Comparison of ENCODE assay signal across 7 worm cellular contexts in genomic region chrIV:10505016-10505415, ce11.
TF ChIP-seq lines count a peak whose summit lies in the region.

No protein-coding gene starts in this region.

TF ChIP-seq in whole organism, L1 larva, 84 proteins besides CTCF, POLR2A, EP300 and RAD21 (continues in another document):
- TF ChIP-seq pax-3 (tag; optimal IDR thresholded peaks at IDR 0.05; lab: Kevin White, UChicago) (peak; percentile 31), nhr-71 (tag; optimal IDR thresholded peaks at IDR 0.05; lab: Kevin White, UChicago) (peak; percentile 10), lsy-2 (tag; optimal IDR thresholded peaks at IDR 0.05; lab: Kevin White, UChicago) (peak in 1 of 2 experiments; percentile 7), ceh-82 (tag; optimal IDR thresholded peaks at IDR 0.05; lab: Kevin White, UChicago) (peak in 1 of 3 experiments; percentile 23), blmp-1 (tag; optimal IDR thresholded peaks at IDR 0.05; lab: Kevin White, UChicago) (no peak), swsn-7 (tag; optimal IDR thresholded peaks at IDR 0.05; lab: Kevin White, UChicago) (peak; percentile 6), snu-23 (GFP tag; optimal IDR thresholded peaks at IDR 0.05; lab: Kevin White, UChicago) (peak; percentile 13), lin-14 (GFP tag; optimal IDR thresholded peaks at IDR 0.05; lab: Kevin White, UChicago) (peak; percentile 69), egl-27 (tag; optimal IDR thresholded peaks at IDR 0.05; lab: Kevin White, UChicago) (no peak), nhr-20 (tag; optimal IDR thresholded peaks at IDR 0.05; lab: Kevin White, UChicago) (no peak), aha-1 (tag; optimal IDR thresholded peaks at IDR 0.05; lab: Kevin White, UChicago) (no peak), tbx-2 (tag; optimal IDR thresholded peaks at IDR 0.05; lab: Kevin White, UChicago) (peak; percentile 45), unc-86 (tag; optimal IDR thresholded peaks at IDR 0.05; lab: Kevin White, UChicago) (peak; percentile 42)

TF ChIP-seq in whole organism, L2 larva, 48 proteins besides CTCF, POLR2A, EP300 and RAD21 (continues in another document):
- TF ChIP-seq mab-5 (tag; optimal IDR thresholded peaks at IDR 0.05; lab: Kevin White, UChicago) (no peak), nhr-11 (tag; optimal IDR thresholded peaks at IDR 0.05; lab: Kevin White, UChicago) (no peak), ZK546.5 (tag; optimal IDR thresholded peaks at IDR 0.05; lab: Kevin White, UChicago) (no peak), nhr-129 (tag; optimal IDR thresholded peaks at IDR 0.05; lab: Kevin White, UChicago) (peak; percentile 23), sma-9 (GFP tag; optimal IDR thresholded peaks at IDR 0.05; lab: Kevin White, UChicago) (no peak), sma-9 (tag; optimal IDR thresholded peaks at IDR 0.05; lab: Kevin White, UChicago) (no peak), sma-3 (GFP tag; optimal IDR thresholded peaks at IDR 0.05; lab: Kevin White, UChicago) (no peak), R02D3.7 (tag; optimal IDR thresholded peaks at IDR 0.05; lab: Kevin White, UChicago) (no peak), blmp-1 (tag; optimal IDR thresholded peaks at IDR 0.05; lab: Kevin White, UChicago; ENCODE audit: insufficient read depth) (no peak), ceh-82 (tag; optimal IDR thresholded peaks at IDR 0.05; lab: Kevin White, UChicago) (no peak), zag-1 (tag; optimal IDR thresholded peaks at IDR 0.05; lab: Kevin White, UChicago) (no peak), nhr-77 (tag; optimal IDR thresholded peaks at IDR 0.05; lab: Kevin White, UChicago) (no peak), ama-1 (optimal IDR thresholded peaks at IDR 0.05; lab: Kevin White, UChicago) (no peak), fos-1 (tag; optimal IDR thresholded peaks at IDR 0.05; lab: Kevin White, UChicago) (no peak)

TF ChIP-seq in whole organism, L3 larva, 47 proteins besides CTCF, POLR2A, EP300 and RAD21:
- TF ChIP-seq egl-5 (tag; optimal IDR thresholded peaks at IDR 0.05; lab: Kevin White, UChicago) (peak; percentile 14), fkh-10 (GFP tag; optimal IDR thresholded peaks at IDR 0.05; lab: Kevin White, UChicago) (no peak), sea-2 (GFP tag; optimal IDR thresholded peaks at IDR 0.05; lab: Kevin White, UChicago) (no peak)
TF ChIP-seq in whole organism, L3 larva: peak in this region for 1.

TF ChIP-seq in whole organism, L4 larva, 104 proteins besides CTCF, POLR2A, EP300 and RAD21 (continues in another document):
- no peak for TF ChIP-seq duxl-1 (tag; optimal IDR thresholded peaks at IDR 0.05; lab: Kevin White, UChicago; ENCODE audit: poor library complexity)
- no peak for TF ChIP-seq ceh-44 (GFP tag; IDR thresholded peaks at IDR 0.05; lab: Robert Waterston, UW)
- TF ChIP-seq lsy-2 (tag; optimal IDR thresholded peaks at IDR 0.05; lab: Kevin White, UChicago), result peak in 1 of 2 experiments; percentile 29
- TF ChIP-seq pha-4 (GFP tag; IDR thresholded peaks at IDR 0.05; lab: Robert Waterston, UW), result no peak
- TF ChIP-seq pha-4 (tag; optimal IDR thresholded peaks at IDR 0.05; lab: Kevin White, UChicago), result no peak
- TF ChIP-seq aha-1 (tag; lab: Kevin White, UChicago), result peak; percentile 19
- TF ChIP-seq ceh-62 (tag; optimal IDR thresholded peaks at IDR 0.05; lab: Kevin White, UChicago), result no peak
- TF ChIP-seq mep-1 (tag; optimal IDR thresholded peaks at IDR 0.05; lab: Kevin White, UChicago), result peak; percentile 23
- no peak for TF ChIP-seq Y75B8A.6 (GFP tag; IDR thresholded peaks at IDR 0.05; lab: Robert Waterston, UW)
- no peak for TF ChIP-seq hmg-1.1 (GFP tag; IDR thresholded peaks at IDR 0.05; lab: Robert Waterston, UW)
- no peak for TF ChIP-seq daf-12 (tag; optimal IDR thresholded peaks at IDR 0.05; lab: Kevin White, UChicago)
- no peak for TF ChIP-seq nhr-102 (tag; optimal IDR thresholded peaks at IDR 0.05; lab: Kevin White, UChicago)
- TF ChIP-seq zfp-3 (GFP tag; conservative IDR thresholded peaks at IDR 0.05; lab: Robert Waterston, UW), result no peak
- no peak for TF ChIP-seq F10B5.3 (tag; optimal IDR thresholded peaks at IDR 0.05; lab: Kevin White, UChicago)
- no peak for TF ChIP-seq spr-1 (tag; optimal IDR thresholded peaks at IDR 0.05; lab: Kevin White, UChicago)
- TF ChIP-seq Y105C5A.15 (GFP tag; IDR thresholded peaks at IDR 0.05; lab: Robert Waterston, UW), result no peak
- TF ChIP-seq ceh-28 (tag; optimal IDR thresholded peaks at IDR 0.05; lab: Kevin White, UChicago), result no peak

TF ChIP-seq in whole organism, late embryonic, 69 proteins besides CTCF, POLR2A, EP300 and RAD21:
- peak; percentile 38 for TF ChIP-seq unc-42 (tag; optimal IDR thresholded peaks at IDR 0.05; lab: Kevin White, UChicago)
- TF ChIP-seq tbx-2 (tag; optimal IDR thresholded peaks at IDR 0.05; lab: Kevin White, UChicago), result no peak
- no peak for TF ChIP-seq unc-55 (GFP tag; optimal IDR thresholded peaks at IDR 0.05; lab: Kevin White, UChicago)
- peak; percentile 69 for TF ChIP-seq ceh-14 (tag; optimal IDR thresholded peaks at IDR 0.05; lab: Kevin White, UChicago)
- peak; percentile 39 for TF ChIP-seq ceh-31 (tag; optimal IDR thresholded peaks at IDR 0.05; lab: Kevin White, UChicago)
- TF ChIP-seq T23F11.4 (GFP tag; optimal IDR thresholded peaks at IDR 0.05; lab: Kevin White, UChicago), result no peak
- TF ChIP-seq fax-1 (tag; optimal IDR thresholded peaks at IDR 0.05; lab: Kevin White, UChicago), result peak; percentile 42

TF ChIP-seq in whole organism, midembryonic, 9 proteins besides CTCF, POLR2A, EP300 and RAD21:
- TF ChIP-seq ref-1 (GFP tag; conservative IDR thresholded peaks at IDR 0.05; lab: Robert Waterston, UW) (no peak), med-1 (GFP tag; optimal IDR thresholded peaks at IDR 0.05; lab: Kevin White, UChicago; ENCODE audit: insufficient read depth) (no peak), ztf-23 (GFP tag; IDR thresholded peaks at IDR 0.05; lab: Robert Waterston, UW) (no peak), tab-1 (GFP tag; IDR thresholded peaks at IDR 0.05; lab: Robert Waterston, UW) (no peak), klf-2 (GFP tag; conservative IDR thresholded peaks at IDR 0.05; lab: Robert Waterston, UW) (no peak), T22C8.4 (GFP tag; IDR thresholded peaks at IDR 0.05; lab: Robert Waterston, UW) (no peak), flt-1 (GFP tag; IDR thresholded peaks at IDR 0.05; lab: Robert Waterston, UW) (0 out of 2 replicates have a peak, but pooled peaks have one; percentile 11)

TF ChIP-seq in whole organism, mixed stage, embryonic, 35 proteins besides CTCF, POLR2A, EP300 and RAD21:
- TF ChIP-seq unc-62 (GFP tag; optimal IDR thresholded peaks at IDR 0.05; lab: Kevin White, UChicago) (peak; percentile 4), ces-1 (GFP tag; optimal IDR thresholded peaks at IDR 0.05; lab: Kevin White, UChicago) (peak; percentile 70), unc-120 (tag; optimal IDR thresholded peaks at IDR 0.05; lab: Kevin White, UChicago; ENCODE audit: poor library complexity, severe bottlenecking) (peak; percentile 0), sptf-1 (tag; optimal IDR thresholded peaks at IDR 0.05; lab: Kevin White, UChicago) (no peak)

Comparison
In these comparisons a context has a peak if more than half of its experiments do, and no peak if none do; other contexts are left out.
1. Of the 29 proteins assayed by ChIP-seq in both whole organism, L4 larva and whole organism, L1 larva: peak only in whole organism, L4 larva: aha-1 and mep-1; only in whole organism, L1 larva: fkh-10; in both: none; in neither: 22; mixed calls (peak in some experiments, not most) for 4.